Worm (Caenorhabditis elegans) whole organism, late embryonic: Measurements from ENCODE around the gene Y38E10A.1.

Experiments
- Y22D7AL.16 ChIP-seq: sonication (generic microtip); optimal IDR thresholded peaks from 2 replicates; lab custom pipeline; 2016; ENCODE audit warnings: missing genetic modification characterization, missing compliant biosample characterization
- ama-1 ChIP-seq: fragments of 150-350 bp; optimal IDR thresholded peaks from 2 replicates; lab custom pipeline; 2014
- ceh-9 ChIP-seq: sonication (generic microtip); optimal IDR thresholded peaks from 2 replicates; lab custom pipeline; 2016; ENCODE audit warnings: mild to moderate bottlenecking, missing genetic modification characterization, inconsistent platforms, missing compliant biosample characterization
- dmd-4 ChIP-seq: sonication (generic microtip); optimal IDR thresholded peaks from 2 replicates; lab custom pipeline; 2016; ENCODE audit warnings: borderline replicate concordance, missing genetic modification characterization, missing compliant biosample characterization
- madf-2 ChIP-seq: sonication (generic microtip); optimal IDR thresholded peaks from 2 replicates; lab custom pipeline; 2017; ENCODE audit warnings: missing genetic modification characterization, missing compliant biosample characterization
- mec-3 ChIP-seq: sonication (generic microtip); optimal IDR thresholded peaks from 2 replicates; lab custom pipeline; 2016; ENCODE audit warnings: borderline replicate concordance, missing genetic modification characterization, missing compliant biosample characterization
- nhr-11 ChIP-seq: fragments of 150-350 bp; optimal IDR thresholded peaks from 2 replicates; lab custom pipeline; 2014; ENCODE audit warnings: missing biosample characterization, missing genetic modification characterization
- pag-3 ChIP-seq: sonication (generic microtip); optimal IDR thresholded peaks from 2 replicates; lab custom pipeline; 2016; ENCODE audit warnings: missing compliant biosample characterization, missing genetic modification characterization, borderline replicate concordance
- pha-2 ChIP-seq: sonication (generic microtip); optimal IDR thresholded peaks from 2 replicates; lab custom pipeline; 2017; ENCODE audit warnings: mild to moderate bottlenecking, missing genetic modification characterization, missing compliant biosample characterization
- pha-4 ChIP-seq: fragments of 150-350 bp; optimal IDR thresholded peaks from 2 replicates; lab custom pipeline; 2018; ENCODE audit warnings: missing biosample characterization, missing genetic modification reagents, missing genetic modification characterization
- syd-9 ChIP-seq: sonication (generic microtip); optimal IDR thresholded peaks from 2 replicates; lab custom pipeline; 2016; ENCODE audit warnings: mild to moderate bottlenecking, missing genetic modification characterization, moderate library complexity, missing compliant biosample characterization
- ttx-3 ChIP-seq: sonication (generic microtip); optimal IDR thresholded peaks from 2 replicates; lab custom pipeline; 2016; ENCODE audit warnings: missing genetic modification reagents, missing genetic modification characterization, missing compliant biosample characterization

DNA sequence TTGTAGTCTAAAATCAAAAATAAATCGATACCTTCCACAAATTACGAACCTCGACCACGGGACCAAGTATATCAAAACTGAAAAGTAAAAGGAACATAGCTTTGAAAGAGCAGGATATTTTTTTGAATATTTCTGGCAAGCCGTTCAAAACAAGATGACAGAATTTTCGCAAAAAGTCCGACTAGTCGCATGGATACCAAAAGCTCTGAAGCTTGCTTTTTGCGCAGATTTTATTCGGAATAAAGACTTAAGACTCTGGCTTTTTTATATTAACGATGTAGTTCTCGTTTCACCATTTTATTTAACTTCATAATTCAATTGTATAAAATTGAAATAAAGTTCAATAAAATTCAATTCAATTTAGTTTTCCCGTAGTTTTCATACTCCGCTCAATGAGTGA is 3.1 kb upstream of the Y38E10A.1 start, which contains the start of gene Y38E10A.2:
- TF ChIP-seq nhr-11 (tag; lab: Kevin White, UChicago) (no peak), ttx-3 (tag; lab: Kevin White, UChicago) (no peak), mec-3 (tag; lab: Kevin White, UChicago) (no peak), pag-3 (no peak), ceh-9 (tag; lab: Kevin White, UChicago) (no peak), ama-1 (no peak), pha-2 (tag; lab: Kevin White, UChicago) (no peak), Y22D7AL.16 (tag; lab: Kevin White, UChicago) (no peak), syd-9 (no peak), pha-4 (tag; lab: Kevin White, UChicago) (no peak), dmd-4 (tag; lab: Kevin White, UChicago) (no peak), madf-2 (tag; lab: Kevin White, UChicago) (no peak)
